Worm (Caenorhabditis elegans) whole organism, L3 larva: ENCODE results near the gene cpsf-2.

Experiments
- egl-27 ChIP-seq: sonication (generic microtip); optimal IDR thresholded peaks from 4 replicates; lab custom pipeline; 2017; ENCODE audit warnings: missing biosample characterization, missing genetic modification reagents, missing genetic modification characterization
- fkh-2 ChIP-seq: fragments of 150-350 bp; optimal IDR thresholded peaks from 2 replicates; lab custom pipeline; 2014; ENCODE audit warnings: missing biosample characterization, missing genetic modification reagents, missing genetic modification characterization
- nhr-237 ChIP-seq: fragments of 150-350 bp; optimal IDR thresholded peaks from 2 replicates; lab custom pipeline; 2014; ENCODE audit warnings: missing biosample characterization, missing genetic modification characterization

ce11 chrV:7224353-7224752 lies 45.4 kb downstream of the cpsf-2 start:
- TF ChIP-seq nhr-237 (tag; lab: Kevin White, UChicago) (no peak), egl-27 (tag; lab: Kevin White, UChicago) (no peak), fkh-2 (tag; lab: Kevin White, UChicago) (no peak)
